Fruit fly (Drosophila melanogaster) whole organism, embryonic: ENCODE data around the gene CG14104.

ENCODE experiments used
- BEAF-32 ChIP-seq: fragments of 200-800 bp; sonication (Bioruptor generic); optimal IDR thresholded peaks from 3 replicates; lab custom pipeline; 2017; ENCODE audit warnings: missing biosample characterization, missing genetic modification characterization, mild to moderate bottlenecking, moderate library complexity, missing genetic modification reagents
- BtbVII ChIP-seq: fragments of 200-800 bp; sonication (Bioruptor generic); optimal IDR thresholded peaks from 3 replicates; lab custom pipeline; 2017; ENCODE audit warnings: missing biosample characterization, mild to moderate bottlenecking, missing genetic modification characterization
- CG10274 ChIP-seq: fragments of 200-800 bp; sonication (Bioruptor generic); optimal IDR thresholded peaks from 3 replicates; lab custom pipeline; 2017; ENCODE audit warnings: missing biosample characterization, mild to moderate bottlenecking, missing genetic modification characterization
- CG12155 ChIP-seq: fragments of 200-800 bp; sonication (Bioruptor generic); optimal IDR thresholded peaks from 3 replicates; lab custom pipeline; 2016; ENCODE audit warnings: missing biosample characterization, missing genetic modification characterization
- CG12299 ChIP-seq: fragments of 200-800 bp; sonication (Bioruptor generic); optimal IDR thresholded peaks from 2 replicates; lab custom pipeline; 2018; ENCODE audit warnings: missing biosample characterization, mild to moderate bottlenecking, missing genetic modification characterization
- CG1602 ChIP-seq: fragments of 200-800 bp; sonication (Bioruptor generic); optimal IDR thresholded peaks from 3 replicates; lab custom pipeline; 2016; ENCODE audit warnings: missing biosample characterization, missing genetic modification characterization
- CG1603 ChIP-seq: fragments of 200-800 bp; sonication (Bioruptor generic); optimal IDR thresholded peaks from 2 replicates; lab custom pipeline; 2019; ENCODE audit warnings: missing biosample characterization, mild to moderate bottlenecking, missing genetic modification characterization, moderate library complexity
- CG17612 ChIP-seq: fragments of 200-800 bp; sonication (Bioruptor generic); IDR thresholded peaks from 2 replicates; pipeline ENCODE4 v1.3.6; 2022; ENCODE audit warnings: missing biosample characterization, missing genetic modification characterization
- CG2116 ChIP-seq: fragments of 200-800 bp; sonication (Bioruptor generic); optimal IDR thresholded peaks from 3 replicates; lab custom pipeline; 2018; ENCODE audit warnings: missing biosample characterization, mild to moderate bottlenecking, missing genetic modification characterization
- CG2129 ChIP-seq: fragments of 200-800 bp; sonication (Bioruptor generic); IDR thresholded peaks from 2 replicates; pipeline ENCODE4 v1.3.6; 2022; ENCODE audit warnings: missing biosample characterization, missing genetic modification characterization; ENCODE audit not compliant: partially characterized antibody
- CG31365 ChIP-seq: fragments of 200-800 bp; sonication (Bioruptor generic); optimal IDR thresholded peaks from 2 replicates; lab custom pipeline; 2018; ENCODE audit warnings: missing biosample characterization, mild to moderate bottlenecking, missing genetic modification characterization
- CG4730 ChIP-seq: fragments of 200-800 bp; sonication (Bioruptor generic); IDR thresholded peaks from 2 replicates; pipeline ENCODE4 v1.3.6; 2022; ENCODE audit warnings: missing biosample characterization, missing genetic modification characterization
- CG4820 ChIP-seq: fragments of 200-800 bp; sonication (Bioruptor generic); optimal IDR thresholded peaks from 3 replicates; lab custom pipeline; 2016; ENCODE audit warnings: missing biosample characterization, missing genetic modification characterization
- CG6689 ChIP-seq: fragments of 200-800 bp; sonication (Bioruptor generic); IDR thresholded peaks from 2 replicates; pipeline ENCODE4 v1.3.6; 2022; ENCODE audit warnings: missing biosample characterization, missing genetic modification characterization
- CG7372 ChIP-seq: fragments of 200-800 bp; sonication (Bioruptor generic); IDR thresholded peaks from 2 replicates; pipeline ENCODE4 v1.3.6; 2022; ENCODE audit warnings: missing biosample characterization, missing genetic modification characterization
- CG7963 ChIP-seq: fragments of 200-800 bp; sonication (Bioruptor generic); IDR thresholded peaks from 3 replicates; pipeline ENCODE4 v1.3.6; 2022; ENCODE audit warnings: missing biosample characterization, missing genetic modification characterization; ENCODE audit not compliant: partially characterized antibody
- CG8944 ChIP-seq: fragments of 200-800 bp; sonication (Bioruptor generic); optimal IDR thresholded peaks from 3 replicates; lab custom pipeline; 2016; ENCODE audit warnings: missing biosample characterization, missing genetic modification characterization
- CG9876 ChIP-seq: fragments of 200-800 bp; sonication (Bioruptor generic); optimal IDR thresholded peaks from 2 replicates; lab custom pipeline; 2016; ENCODE audit warnings: missing biosample characterization, missing genetic modification characterization
- Camta ChIP-seq: fragments of 200-800 bp; sonication (Bioruptor generic); optimal IDR thresholded peaks from 2 replicates; lab custom pipeline; 2016; ENCODE audit warnings: missing biosample characterization, missing genetic modification characterization
- D ChIP-seq, 2 experiments: fragments of 200-800 bp in 1 of 2; fragments of >200 bp in 1 of 2; sonication (Bioruptor generic) in 1 of 2; optimal IDR thresholded peaks; 2 replicates in 1 of 2; 3 replicates in 1 of 2; lab custom pipeline; 2017; ENCODE audit warnings: mild to moderate bottlenecking in 1 of 2, missing biosample characterization in 1 of 2, missing genetic modification characterization in 1 of 2, missing genetic modification reagents in 1 of 2
- Doc3 ChIP-seq: fragments of 200-800 bp; sonication (Bioruptor generic); IDR thresholded peaks from 3 replicates; pipeline ENCODE4 v1.3.6; 2022; ENCODE audit warnings: missing biosample characterization, missing genetic modification characterization; ENCODE audit not compliant: partially characterized antibody
- Dp ChIP-seq: fragments of 200-800 bp; sonication (Bioruptor generic); optimal IDR thresholded peaks from 2 replicates; lab custom pipeline; 2018; ENCODE audit warnings: missing biosample characterization, mild to moderate bottlenecking, missing genetic modification characterization, moderate library complexity
- Dref ChIP-seq: fragments of 200-800 bp; sonication (Bioruptor generic); IDR thresholded peaks from 2 replicates; pipeline ENCODE4 v1.3.6; 2022; ENCODE audit warnings: missing biosample characterization, missing genetic modification characterization
- E2f2 ChIP-seq: fragments of 200-800 bp; sonication (Bioruptor generic); IDR thresholded peaks from 2 replicates; pipeline ENCODE4 v1.3.6; 2022; ENCODE audit warnings: missing biosample characterization, missing genetic modification characterization
- Elba2 ChIP-seq: fragments of 200-800 bp; sonication (Bioruptor generic); optimal IDR thresholded peaks from 3 replicates; lab custom pipeline; 2016; ENCODE audit warnings: missing biosample characterization, missing genetic modification characterization
- Ets97D ChIP-seq: fragments of 200-800 bp; sonication (Bioruptor generic); optimal IDR thresholded peaks from 3 replicates; lab custom pipeline; 2016; ENCODE audit warnings: missing biosample characterization, missing genetic modification characterization
- HLH3B ChIP-seq: fragments of 200-800 bp; sonication (Bioruptor generic); IDR thresholded peaks from 2 replicates; pipeline ENCODE4 v1.3.6; 2022; ENCODE audit warnings: missing biosample characterization, missing genetic modification characterization
- Max ChIP-seq: fragments of 200-800 bp; sonication (Bioruptor generic); optimal IDR thresholded peaks from 2 replicates; lab custom pipeline; 2016; ENCODE audit warnings: missing biosample characterization, mild to moderate bottlenecking, missing genetic modification characterization
- ash1 ChIP-seq: fragments of 200-800 bp; sonication (Bioruptor generic); optimal IDR thresholded peaks from 2 replicates; lab custom pipeline; 2018; ENCODE audit warnings: missing biosample characterization, mild to moderate bottlenecking, missing genetic modification characterization
- chm ChIP-seq: fragments of 200-800 bp; sonication (Bioruptor generic); IDR thresholded peaks from 2 replicates; pipeline ENCODE4 v1.3.6; 2022; ENCODE audit warnings: missing biosample characterization, missing genetic modification characterization
- corto ChIP-seq: fragments of 200-800 bp; sonication (Bioruptor generic); optimal IDR thresholded peaks from 2 replicates; lab custom pipeline; 2016; ENCODE audit warnings: missing biosample characterization, mild to moderate bottlenecking, missing genetic modification characterization, moderate library complexity
- dimm ChIP-seq: fragments of 200-800 bp; sonication (Bioruptor generic); IDR thresholded peaks from 2 replicates; pipeline ENCODE4 v1.3.6; 2022; ENCODE audit warnings: missing biosample characterization, missing genetic modification characterization
- disco-r ChIP-seq: fragments of 200-800 bp; sonication (Bioruptor generic); optimal IDR thresholded peaks from 2 replicates; lab custom pipeline; 2016; ENCODE audit warnings: missing biosample characterization, missing genetic modification characterization
- dm ChIP-seq: fragments of 200-800 bp; sonication (Bioruptor generic); optimal IDR thresholded peaks from 3 replicates; lab custom pipeline; 2016; ENCODE audit warnings: missing biosample characterization, missing genetic modification characterization
- gcm ChIP-seq: fragments of 200-800 bp; sonication (Bioruptor generic); optimal IDR thresholded peaks from 2 replicates; lab custom pipeline; 2019; ENCODE audit warnings: missing biosample characterization, mild to moderate bottlenecking, missing genetic modification characterization, moderate library complexity
- gt ChIP-seq: fragments of 200-800 bp; sonication (Bioruptor generic); IDR thresholded peaks from 2 replicates; pipeline ENCODE4 v1.3.6; 2022; ENCODE audit warnings: missing biosample characterization, missing genetic modification characterization
- hkb ChIP-seq, 2 experiments: fragments of 200-800 bp in 1 of 2; fragments of >200 bp in 1 of 2; sonication (Bioruptor generic) in 1 of 2; IDR thresholded peaks in 1 of 2; optimal IDR thresholded peaks in 1 of 2; 2 replicates each; pipeline versions ENCODE4 v1.3.6 to Lab custom; 2017 to 2022; ENCODE audit warnings: missing biosample characterization in 1 of 2, missing genetic modification characterization in 1 of 2
- mirr ChIP-seq: fragments of 200-800 bp; sonication (Bioruptor generic); optimal IDR thresholded peaks from 3 replicates; lab custom pipeline; 2018; ENCODE audit warnings: missing biosample characterization, mild to moderate bottlenecking, missing genetic modification characterization
- nmo ChIP-seq: fragments of 200-800 bp; sonication (Bioruptor generic); optimal IDR thresholded peaks from 2 replicates; lab custom pipeline; 2018; ENCODE audit warnings: missing biosample characterization, mild to moderate bottlenecking, missing genetic modification characterization, moderate library complexity
- phol ChIP-seq: fragments of 200-800 bp; sonication (Bioruptor generic); optimal IDR thresholded peaks from 3 replicates; lab custom pipeline; 2018; ENCODE audit warnings: missing biosample characterization, mild to moderate bottlenecking, missing genetic modification characterization, moderate library complexity
- pros ChIP-seq: fragments of 200-800 bp; sonication (Bioruptor generic); optimal IDR thresholded peaks from 3 replicates; lab custom pipeline; 2019; ENCODE audit warnings: missing biosample characterization, mild to moderate bottlenecking, missing genetic modification characterization, moderate library complexity
- repo ChIP-seq: fragments of 200-800 bp; sonication (Bioruptor generic); optimal IDR thresholded peaks from 2 replicates; lab custom pipeline; 2016; ENCODE audit warnings: missing biosample characterization, missing genetic modification characterization
- sisA ChIP-seq: fragments of 200-800 bp; sonication (Bioruptor generic); IDR thresholded peaks from 2 replicates; pipeline ENCODE4 v1.3.6; 2022; ENCODE audit warnings: missing biosample characterization, missing genetic modification characterization
- so ChIP-seq: fragments of 200-800 bp; sonication (Bioruptor generic); IDR thresholded peaks from 3 replicates; pipeline ENCODE4 v1.3.6; 2022; ENCODE audit warnings: missing biosample characterization, missing genetic modification characterization
- stc ChIP-seq: fragments of 200-800 bp; sonication (Bioruptor generic); IDR thresholded peaks from 2 replicates; pipeline ENCODE4 v1.3.6; 2022; ENCODE audit warnings: missing biosample characterization, missing genetic modification characterization
- tna ChIP-seq: fragments of 200-800 bp; sonication (Bioruptor generic); IDR thresholded peaks from 2 replicates; pipeline ENCODE4 v1.3.6; 2022; ENCODE audit warnings: missing biosample characterization, missing genetic modification characterization; ENCODE audit not compliant: partially characterized antibody
- vnd ChIP-seq: fragments of 200-800 bp; sonication (Bioruptor generic); IDR thresholded peaks from 3 replicates; pipeline ENCODE4 v1.3.6; 2022; ENCODE audit warnings: missing biosample characterization, missing genetic modification characterization; ENCODE audit not compliant: partially characterized antibody
- yki ChIP-seq: fragments of >200 bp; optimal IDR thresholded peaks from 3 replicates; lab custom pipeline; 2018
- zen ChIP-seq: fragments of 200-800 bp; sonication (Bioruptor generic); optimal IDR thresholded peaks from 3 replicates; lab custom pipeline; 2018; ENCODE audit warnings: missing biosample characterization, mild to moderate bottlenecking, missing genetic modification characterization, moderate library complexity
- zen2 ChIP-seq: fragments of 200-800 bp; sonication (Bioruptor generic); IDR thresholded peaks from 3 replicates; pipeline ENCODE4 v1.3.6; 2022; ENCODE audit warnings: missing biosample characterization, missing genetic modification characterization; ENCODE audit not compliant: partially characterized antibody

Gene CG14104

DNA sequence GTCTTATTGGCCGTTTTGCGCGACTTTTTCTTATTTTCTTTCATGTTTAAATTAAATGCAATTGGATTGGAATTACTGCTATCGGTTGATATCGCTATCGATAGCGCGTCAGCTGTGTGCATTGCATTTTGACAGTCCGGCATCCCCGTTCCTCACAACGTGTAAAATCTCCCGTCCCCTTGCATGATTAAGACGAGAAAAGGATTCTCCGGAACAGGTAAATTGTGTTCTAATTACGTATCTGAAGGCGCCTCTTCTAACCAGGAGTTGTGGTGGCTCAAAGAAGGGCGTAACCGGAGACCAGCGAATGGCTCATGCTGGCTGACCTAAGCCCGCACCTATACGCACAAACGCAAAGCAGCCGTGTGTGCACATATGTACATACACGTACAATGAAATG, at the start of gene CG14104, which contains the start of gene Kap-alpha1 (continued):
- TF ChIP-seq hkb (optimal IDR thresholded peaks at IDR 0.05; lab: Kevin White, UChicago) (no peak), hkb (GFP tag; IDR thresholded peaks at IDR 0.05; lab: Robert Waterston, UW) (0 out of 2 replicates have a peak, but pooled peaks have one; percentile 20), CG17612 (no peak), Ets97D (GFP tag; lab: Kevin White, UChicago) (no peak), CG7372 (no peak), CG2129 (GFP tag; lab: Robert Waterston, UW) (peak; percentile 21; the same call in 1 of the 2 replicates), Doc3 (GFP tag; lab: Robert Waterston, UW) (peak; percentile 64), Dref (GFP tag; lab: Robert Waterston, UW) (peak; percentile 71), HLH3B (GFP tag; lab: Robert Waterston, UW) (no peak), CG6689 (GFP tag; lab: Robert Waterston, UW) (no peak), CG7963 (GFP tag; lab: Robert Waterston, UW) (0 out of 3 replicates have a peak, but pooled peaks have one; percentile 23), CG12299 (tag; lab: Kevin White, UChicago) (no peak), CG8944 (GFP tag; lab: Kevin White, UChicago) (no peak), yki (lab: Kevin White, UChicago) (no peak), E2f2 (GFP tag; lab: Robert Waterston, UW) (peak; percentile 48), zen2 (peak; percentile 63; the same call in 1 of the 3 replicates), CG31365 (tag; lab: Kevin White, UChicago) (no peak), chm (GFP tag; lab: Robert Waterston, UW) (no peak), mirr (no peak), CG2116 (GFP tag; lab: Kevin White, UChicago) (peak; percentile 44), BtbVII (no peak), CG1602 (GFP tag; lab: Kevin White, UChicago) (no peak), stc (GFP tag; lab: Robert Waterston, UW) (no peak), zen (tag; lab: Kevin White, UChicago) (peak; percentile 43), Max (GFP tag; lab: Kevin White, UChicago) (peak; percentile 21), so (GFP tag; lab: Robert Waterston, UW) (no peak), sisA (GFP tag; lab: Robert Waterston, UW) (no peak), dm (GFP tag; lab: Kevin White, UChicago) (peak; percentile 85), pros (no peak), gcm (peak; percentile 63), BEAF-32 (GFP tag; lab: Kevin White, UChicago) (peak; percentile 69), repo (GFP tag; lab: Kevin White, UChicago) (no peak), CG12155 (GFP tag; lab: Kevin White, UChicago) (peak; percentile 9), tna (GFP tag; lab: Robert Waterston, UW) (peak; percentile 43; the same call in 1 of the 2 replicates), nmo (GFP tag; lab: Kevin White, UChicago) (no peak), CG4820 (GFP tag; lab: Kevin White, UChicago) (no peak), ash1 (GFP tag; lab: Kevin White, UChicago) (no peak), Camta (GFP tag; lab: Kevin White, UChicago) (no peak), phol (tag; lab: Kevin White, UChicago) (peak; percentile 22), CG10274 (GFP tag; lab: Kevin White, UChicago) (no peak), vnd (GFP tag; lab: Robert Waterston, UW) (peak; percentile 62), CG4730 (GFP tag; lab: Robert Waterston, UW) (no peak), Dp (peak; percentile 31), corto (no peak), D (optimal IDR thresholded peaks at IDR 0.05; lab: Kevin White, UChicago) (peak; percentile 43), D (GFP tag; optimal IDR thresholded peaks at IDR 0.05; lab: Kevin White, UChicago) (no peak), Elba2 (GFP tag; lab: Kevin White, UChicago) (peak; percentile 100), CG9876 (GFP tag; lab: Kevin White, UChicago) (no peak), dimm (GFP tag; lab: Robert Waterston, UW) (no peak), CG1603 (tag; lab: Kevin White, UChicago) (peak; percentile 34), gt (no peak), disco-r (no peak)
